Fruit fly (Drosophila melanogaster) whole organism, embryonic: ENCODE data around the gene Oseg1.

Experiments
- Abd-B ChIP-seq: fragments of 200-800 bp; sonication (Bioruptor generic); optimal IDR thresholded peaks from 2 replicates; lab custom pipeline; 2018; ENCODE audit warnings: missing biosample characterization, mild to moderate bottlenecking, missing genetic modification characterization, moderate library complexity
- Bgb ChIP-seq: fragments of 200-800 bp; sonication (Bioruptor generic); IDR thresholded peaks from 2 replicates; pipeline ENCODE4 v1.3.6; 2022; ENCODE audit warnings: missing biosample characterization, missing genetic modification characterization; ENCODE audit not compliant: partially characterized antibody
- Blimp-1 ChIP-seq: fragments of 200-800 bp; sonication (Bioruptor generic); optimal IDR thresholded peaks from 3 replicates; lab custom pipeline; 2018; ENCODE audit warnings: missing biosample characterization, missing genetic modification characterization, mild to moderate bottlenecking, moderate library complexity, missing genetic modification reagents
- CG10366 ChIP-seq: fragments of 200-800 bp; sonication (Bioruptor generic); IDR thresholded peaks from 2 replicates; pipeline ENCODE4 v1.3.6; 2022; ENCODE audit warnings: missing biosample characterization, missing genetic modification characterization
- CG10462 ChIP-seq: fragments of 200-800 bp; sonication (Bioruptor generic); optimal IDR thresholded peaks from 2 replicates; lab custom pipeline; 2016; ENCODE audit warnings: missing biosample characterization, missing genetic modification characterization
- CG10959 ChIP-seq: fragments of 200-800 bp; sonication (Bioruptor generic); IDR thresholded peaks from 2 replicates; pipeline ENCODE4 v1.3.6; 2022; ENCODE audit warnings: missing biosample characterization, missing genetic modification characterization
- CG11723 ChIP-seq: fragments of 200-800 bp; sonication (Bioruptor generic); optimal IDR thresholded peaks from 2 replicates; lab custom pipeline; 2017; ENCODE audit warnings: missing biosample characterization, mild to moderate bottlenecking, missing genetic modification characterization
- CG15011 ChIP-seq: fragments of 200-800 bp; sonication (Bioruptor generic); optimal IDR thresholded peaks from 3 replicates; lab custom pipeline; 2018; ENCODE audit warnings: missing biosample characterization, mild to moderate bottlenecking, missing genetic modification characterization
- CG15514 ChIP-seq: fragments of 200-800 bp; sonication (Bioruptor generic); optimal IDR thresholded peaks from 3 replicates; lab custom pipeline; 2017; ENCODE audit warnings: missing biosample characterization, missing genetic modification characterization, mild to moderate bottlenecking, moderate library complexity, missing genetic modification reagents
- CG2199 ChIP-seq: fragments of 200-800 bp; sonication (Bioruptor generic); IDR thresholded peaks from 3 replicates; pipeline ENCODE4 v1.3.6; 2022; ENCODE audit warnings: missing biosample characterization, missing genetic modification characterization
- CG2875 ChIP-seq: fragments of 200-800 bp; sonication (Bioruptor generic); optimal IDR thresholded peaks from 2 replicates; lab custom pipeline; 2017; ENCODE audit warnings: missing biosample characterization, mild to moderate bottlenecking, missing genetic modification characterization, missing genetic modification reagents
- CG30431 ChIP-seq: fragments of 200-800 bp; sonication (Bioruptor generic); optimal IDR thresholded peaks from 2 replicates; lab custom pipeline; 2017; ENCODE audit warnings: missing biosample characterization, missing genetic modification characterization
- CG31388 ChIP-seq: fragments of 200-800 bp; sonication (Bioruptor generic); optimal IDR thresholded peaks from 2 replicates; lab custom pipeline; 2016; ENCODE audit warnings: missing biosample characterization, missing genetic modification characterization
- CG3163 ChIP-seq: fragments of 200-800 bp; sonication (Bioruptor generic); optimal IDR thresholded peaks from 3 replicates; lab custom pipeline; 2016; ENCODE audit warnings: missing biosample characterization, missing genetic modification characterization
- CG5180 ChIP-seq: fragments of 200-800 bp; sonication (Bioruptor generic); optimal IDR thresholded peaks from 3 replicates; lab custom pipeline; 2017; ENCODE audit warnings: missing biosample characterization, missing genetic modification characterization, mild to moderate bottlenecking, moderate library complexity, missing genetic modification reagents
- CG6254 ChIP-seq: fragments of 200-800 bp; sonication (Bioruptor generic); optimal IDR thresholded peaks from 3 replicates; lab custom pipeline; 2017; ENCODE audit warnings: mild to moderate bottlenecking, missing biosample characterization, missing genetic modification reagents, missing genetic modification characterization
- CG6765 ChIP-seq: fragments of 200-800 bp; sonication (Bioruptor generic); optimal IDR thresholded peaks from 3 replicates; lab custom pipeline; 2017; ENCODE audit warnings: missing biosample characterization, mild to moderate bottlenecking, missing genetic modification characterization
- CG7372 ChIP-seq: fragments of 200-800 bp; sonication (Bioruptor generic); IDR thresholded peaks from 2 replicates; pipeline ENCODE4 v1.3.6; 2022; ENCODE audit warnings: missing biosample characterization, missing genetic modification characterization
- CG7987 ChIP-seq: fragments of 200-800 bp; sonication (Bioruptor generic); optimal IDR thresholded peaks from 2 replicates; lab custom pipeline; 2018; ENCODE audit warnings: missing biosample characterization, mild to moderate bottlenecking, missing genetic modification characterization, moderate library complexity
- CG9437 ChIP-seq: fragments of 200-800 bp; sonication (Bioruptor generic); optimal IDR thresholded peaks from 2 replicates; lab custom pipeline; 2018; ENCODE audit warnings: missing biosample characterization, mild to moderate bottlenecking, missing genetic modification characterization
- CG9932 ChIP-seq: fragments of 200-800 bp; sonication (Bioruptor generic); IDR thresholded peaks from 2 replicates; pipeline ENCODE4 v1.3.6; 2022; ENCODE audit warnings: missing biosample characterization, missing genetic modification characterization
- CrebB ChIP-seq: fragments of 200-800 bp; sonication (Bioruptor generic); optimal IDR thresholded peaks from 3 replicates; lab custom pipeline; 2018; ENCODE audit warnings: missing biosample characterization, mild to moderate bottlenecking, missing genetic modification characterization
- D ChIP-seq, 2 experiments: fragments of 200-800 bp in 1 of 2; fragments of >200 bp in 1 of 2; sonication (Bioruptor generic) in 1 of 2; optimal IDR thresholded peaks; 2 replicates in 1 of 2; 3 replicates in 1 of 2; lab custom pipeline; 2017; ENCODE audit warnings: mild to moderate bottlenecking in 1 of 2, missing biosample characterization in 1 of 2, missing genetic modification characterization in 1 of 2, missing genetic modification reagents in 1 of 2
- D19B ChIP-seq: fragments of 200-800 bp; sonication (Bioruptor generic); optimal IDR thresholded peaks from 2 replicates; lab custom pipeline; 2017; ENCODE audit warnings: missing biosample characterization, mild to moderate bottlenecking, missing genetic modification characterization
- Drgx ChIP-seq: fragments of 200-800 bp; sonication (Bioruptor generic); IDR thresholded peaks from 2 replicates; pipeline ENCODE4 v1.3.6; 2022; ENCODE audit warnings: missing biosample characterization, missing genetic modification characterization
- E2f2 ChIP-seq: fragments of 200-800 bp; sonication (Bioruptor generic); IDR thresholded peaks from 2 replicates; pipeline ENCODE4 v1.3.6; 2022; ENCODE audit warnings: missing biosample characterization, missing genetic modification characterization
- Elba2 ChIP-seq: fragments of 200-800 bp; sonication (Bioruptor generic); optimal IDR thresholded peaks from 3 replicates; lab custom pipeline; 2016; ENCODE audit warnings: missing biosample characterization, missing genetic modification characterization
- H15 ChIP-seq: fragments of 200-800 bp; sonication (Bioruptor generic); IDR thresholded peaks from 3 replicates; pipeline ENCODE4 v1.3.6; 2022; ENCODE audit warnings: missing biosample characterization, missing genetic modification characterization
- HLH4C ChIP-seq: fragments of 200-800 bp; sonication (Bioruptor generic); IDR thresholded peaks from 3 replicates; pipeline ENCODE4 v1.3.6; 2022; ENCODE audit warnings: missing biosample characterization, missing genetic modification characterization; ENCODE audit not compliant: partially characterized antibody
- HLHmδ ChIP-seq: fragments of 200-800 bp; sonication (Bioruptor generic); optimal IDR thresholded peaks from 2 replicates; lab custom pipeline; 2018; ENCODE audit warnings: missing biosample characterization, mild to moderate bottlenecking, missing genetic modification characterization, moderate library complexity
- Optix ChIP-seq: fragments of 200-800 bp; sonication (Bioruptor generic); IDR thresholded peaks from 3 replicates; pipeline ENCODE4 v1.3.6; 2022; ENCODE audit warnings: missing biosample characterization, missing genetic modification characterization
- Poxn ChIP-seq: fragments of 200-800 bp; sonication (Bioruptor generic); IDR thresholded peaks from 2 replicates; pipeline ENCODE4 v1.3.6; 2022; ENCODE audit warnings: missing biosample characterization, missing genetic modification characterization
- Sox102F ChIP-seq: fragments of 200-800 bp; sonication (Bioruptor generic); optimal IDR thresholded peaks from 2 replicates; lab custom pipeline; 2018; ENCODE audit warnings: missing biosample characterization, mild to moderate bottlenecking, missing genetic modification characterization, moderate library complexity
- Spps ChIP-seq: fragments of 200-800 bp; sonication (Bioruptor generic); optimal IDR thresholded peaks from 2 replicates; lab custom pipeline; 2018; ENCODE audit warnings: missing biosample characterization, mild to moderate bottlenecking, missing genetic modification characterization
- ase ChIP-seq: fragments of 200-800 bp; sonication (Bioruptor generic); IDR thresholded peaks from 3 replicates; pipeline ENCODE4 v1.3.6; 2022; ENCODE audit warnings: missing biosample characterization, missing genetic modification characterization
- br ChIP-seq: fragments of >200 bp; optimal IDR thresholded peaks from 2 replicates; lab custom pipeline; 2017
- cwo ChIP-seq: fragments of 200-800 bp; sonication (Bioruptor generic); optimal IDR thresholded peaks from 3 replicates; lab custom pipeline; 2017; ENCODE audit warnings: missing biosample characterization, missing genetic modification characterization, mild to moderate bottlenecking, moderate library complexity, missing genetic modification reagents
- dati ChIP-seq: fragments of 200-800 bp; sonication (Bioruptor generic); IDR thresholded peaks from 2 replicates; pipeline ENCODE4 v1.3.6; 2022; ENCODE audit warnings: missing biosample characterization, missing genetic modification characterization
- esg ChIP-seq: fragments of 200-800 bp; sonication (Bioruptor generic); conservative IDR thresholded peaks from 2 replicates; pipeline ENCODE4 v1.3.6; 2022; ENCODE audit warnings: missing biosample characterization, missing genetic modification characterization
- eyg ChIP-seq: fragments of 200-800 bp; sonication (Bioruptor generic); optimal IDR thresholded peaks from 3 replicates; lab custom pipeline; 2016; ENCODE audit warnings: missing biosample characterization, missing genetic modification characterization
- gcm ChIP-seq: fragments of 200-800 bp; sonication (Bioruptor generic); optimal IDR thresholded peaks from 2 replicates; lab custom pipeline; 2019; ENCODE audit warnings: missing biosample characterization, mild to moderate bottlenecking, missing genetic modification characterization, moderate library complexity
- kay ChIP-seq: fragments of 200-800 bp; sonication (Bioruptor generic); optimal IDR thresholded peaks from 2 replicates; lab custom pipeline; 2016; ENCODE audit warnings: missing biosample characterization, missing genetic modification characterization
- pros ChIP-seq: fragments of 200-800 bp; sonication (Bioruptor generic); optimal IDR thresholded peaks from 3 replicates; lab custom pipeline; 2019; ENCODE audit warnings: missing biosample characterization, mild to moderate bottlenecking, missing genetic modification characterization, moderate library complexity
- pzg ChIP-seq: fragments of 200-800 bp; sonication (Bioruptor generic); optimal IDR thresholded peaks from 3 replicates; lab custom pipeline; 2018; ENCODE audit warnings: missing biosample characterization, mild to moderate bottlenecking, missing genetic modification characterization, moderate library complexity
- ranshi ChIP-seq: fragments of 200-800 bp; sonication (Bioruptor generic); IDR thresholded peaks from 2 replicates; pipeline ENCODE4 v1.3.6; 2022; ENCODE audit warnings: missing biosample characterization, missing genetic modification characterization
- seq ChIP-seq: fragments of 200-800 bp; sonication (Bioruptor generic); IDR thresholded peaks from 2 replicates; pipeline ENCODE4 v1.3.6; 2022; ENCODE audit warnings: missing biosample characterization, missing genetic modification characterization
- so ChIP-seq: fragments of 200-800 bp; sonication (Bioruptor generic); IDR thresholded peaks from 3 replicates; pipeline ENCODE4 v1.3.6; 2022; ENCODE audit warnings: missing biosample characterization, missing genetic modification characterization
- tio ChIP-seq: fragments of 200-800 bp; sonication (Bioruptor generic); optimal IDR thresholded peaks from 2 replicates; lab custom pipeline; 2017; ENCODE audit warnings: missing biosample characterization, missing genetic modification characterization, inconsistent platforms
- unpg ChIP-seq: fragments of 200-800 bp; sonication (Bioruptor generic); optimal IDR thresholded peaks from 3 replicates; lab custom pipeline; 2018; ENCODE audit warnings: missing biosample characterization, mild to moderate bottlenecking, missing genetic modification characterization, moderate library complexity
- vvl ChIP-seq: fragments of 200-800 bp; sonication (Bioruptor generic); IDR thresholded peaks from 2 replicates; pipeline ENCODE4 v1.3.6; 2022; ENCODE audit warnings: missing biosample characterization, missing genetic modification characterization
- zen2 ChIP-seq: fragments of 200-800 bp; sonication (Bioruptor generic); IDR thresholded peaks from 3 replicates; pipeline ENCODE4 v1.3.6; 2022; ENCODE audit warnings: missing biosample characterization, missing genetic modification characterization; ENCODE audit not compliant: partially characterized antibody

The Oseg1 gene

dm6 chr3L:8459615-8460004 lies 47.0 kb upstream of the Oseg1 start (continued):
- TF ChIP-seq CG2199 (GFP tag; lab: Robert Waterston, UW) (0 out of 3 replicates have a peak, but pooled peaks have one; percentile 73), Spps (tag; lab: Kevin White, UChicago) (no peak), CG10462 (GFP tag; lab: Kevin White, UChicago) (no peak), H15 (no peak), CG5180 (peak; percentile 98), kay (GFP tag; lab: Kevin White, UChicago) (no peak), HLH4C (GFP tag; lab: Robert Waterston, UW) (no peak), esg (0 out of 2 replicates have a peak, but pooled peaks have one; percentile 12), CG7372 (GFP tag; lab: Robert Waterston, UW) (no peak), unpg (GFP tag; lab: Kevin White, UChicago) (no peak), E2f2 (GFP tag; lab: Robert Waterston, UW) (no peak), CG15011 (GFP tag; lab: Kevin White, UChicago) (no peak), ranshi (GFP tag; lab: Robert Waterston, UW) (no peak), eyg (GFP tag; lab: Kevin White, UChicago) (no peak), HLHmδ (GFP tag; lab: Kevin White, UChicago) (no peak), CG3163 (no peak), dati (GFP tag; lab: Robert Waterston, UW) (no peak), Drgx (GFP tag; lab: Robert Waterston, UW) (no peak), CG30431 (GFP tag; lab: Kevin White, UChicago) (no peak), pros (no peak), CG6765 (no peak), CG2875 (GFP tag; lab: Kevin White, UChicago) (no peak), CG6254 (no peak), tio (GFP tag; lab: Kevin White, UChicago) (no peak), CG31388 (GFP tag; lab: Kevin White, UChicago) (no peak), CG11723 (no peak), CG10959 (GFP tag; lab: Robert Waterston, UW) (no peak), br (lab: Kevin White, UChicago) (no peak), CG10366 (no peak), gcm (GFP tag; lab: Kevin White, UChicago) (no peak), CG7987 (GFP tag; lab: Kevin White, UChicago) (peak; percentile 11), CrebB (tag; lab: Kevin White, UChicago) (no peak), Abd-B (no peak), pzg (no peak), CG15514 (no peak), Bgb (GFP tag; lab: Robert Waterston, UW) (0 out of 2 replicates have a peak, but pooled peaks have one; percentile 35), D19B (GFP tag; lab: Kevin White, UChicago) (no peak), Elba2 (GFP tag; lab: Kevin White, UChicago) (no peak), Sox102F (GFP tag; lab: Kevin White, UChicago) (no peak), D (optimal IDR thresholded peaks at IDR 0.05; lab: Kevin White, UChicago) (no peak), D (GFP tag; optimal IDR thresholded peaks at IDR 0.05; lab: Kevin White, UChicago) (no peak), CG9437 (GFP tag; lab: Kevin White, UChicago) (no peak), Blimp-1 (GFP tag; lab: Kevin White, UChicago) (no peak), so (GFP tag; lab: Robert Waterston, UW) (no peak), ase (no peak), cwo (GFP tag; lab: Kevin White, UChicago) (no peak), Optix (GFP tag; lab: Robert Waterston, UW) (no peak), seq (GFP tag; lab: Robert Waterston, UW) (no peak), zen2 (GFP tag; lab: Robert Waterston, UW) (0 out of 3 replicates have a peak, but pooled peaks have one; percentile 33), CG9932 (no peak), Poxn (no peak), vvl (GFP tag; lab: Robert Waterston, UW) (no peak)
